Worm (Caenorhabditis elegans) whole organism, L1 larva: ENCODE measurements around the gene haf-7.

Experiments used
- C16A3.4 ChIP-seq: fragments of 150-350 bp; optimal IDR thresholded peaks from 2 replicates; lab custom pipeline; 2014; ENCODE audit warnings: missing biosample characterization, missing genetic modification characterization
- egl-27 ChIP-seq, 2 experiments: fragments of 150-350 bp in 1 of 2; sonication (generic microtip); optimal IDR thresholded peaks; 3 replicates each; lab custom pipeline; 2017 to 2018; ENCODE audit warnings: missing biosample characterization in 2 of 2, missing genetic modification characterization in 2 of 2, missing genetic modification reagents in 2 of 2
- hlh-4 ChIP-seq: sonication (generic microtip); optimal IDR thresholded peaks from 2 replicates; lab custom pipeline; 2016; ENCODE audit warnings: mild to moderate bottlenecking, missing genetic modification characterization, missing compliant biosample characterization
- hpl-2 ChIP-seq: fragments of 150-350 bp; optimal IDR thresholded peaks from 2 replicates; lab custom pipeline; 2014; ENCODE audit warnings: missing biosample characterization, missing genetic modification reagents, missing genetic modification characterization
- lin-14 ChIP-seq: fragments of 200-800 bp; sonication (Bioruptor generic); optimal IDR thresholded peaks from 2 replicates; lab custom pipeline; 2018; ENCODE audit warnings: mild to moderate bottlenecking, missing genetic modification characterization, moderate library complexity, missing compliant biosample characterization
- lin-35 ChIP-seq, 2 experiments: fragments of 150-350 bp; optimal IDR thresholded peaks; 2 replicates each; lab custom pipeline; 2014; ENCODE audit warnings: missing biosample characterization in 2 of 2, missing genetic modification characterization in 2 of 2, missing genetic modification reagents in 2 of 2
- lin-39 ChIP-seq: fragments of 150-350 bp; optimal IDR thresholded peaks from 2 replicates; lab custom pipeline; 2014; ENCODE audit warnings: missing biosample characterization, missing genetic modification reagents, missing genetic modification characterization
- nhr-11 ChIP-seq: fragments of 150-350 bp; optimal IDR thresholded peaks from 2 replicates; lab custom pipeline; 2014; ENCODE audit warnings: missing biosample characterization, missing genetic modification characterization
- pag-3 ChIP-seq: sonication (generic microtip); optimal IDR thresholded peaks from 2 replicates; lab custom pipeline; 2017; ENCODE audit warnings: missing genetic modification characterization, mild to moderate bottlenecking, missing compliant biosample characterization, antibody characterized with exemption, borderline replicate concordance; ENCODE audit not compliant: insufficient read depth
- unc-62 ChIP-seq: fragments of 150-350 bp; optimal IDR thresholded peaks from 2 replicates; lab custom pipeline; 2014; ENCODE audit warnings: missing biosample characterization, missing genetic modification reagents, missing genetic modification characterization

ce11 chrV:14746975-14747374 is 26.1 kb upstream of the haf-7 start:
- TF ChIP-seq lin-14 (GFP tag; lab: Kevin White, UChicago), result no peak
- TF ChIP-seq lin-39 (tag; lab: Kevin White, UChicago), result no peak
- TF ChIP-seq hlh-4, result no peak
- TF ChIP-seq C16A3.4 (tag; lab: Kevin White, UChicago), result no peak
- TF ChIP-seq pag-3 (tag; lab: Kevin White, UChicago), result no peak
- no peak for TF ChIP-seq egl-27 (tag; optimal IDR thresholded peaks at IDR 0.05; lab: Kevin White, UChicago)
- TF ChIP-seq nhr-11 (tag; lab: Kevin White, UChicago), result no peak
- TF ChIP-seq unc-62 (GFP tag; lab: Kevin White, UChicago), result no peak
- no peak for TF ChIP-seq hpl-2 (GFP tag; lab: Kevin White, UChicago)
- no peak for TF ChIP-seq lin-35 (GFP tag; optimal IDR thresholded peaks at IDR 0.05; lab: Kevin White, UChicago)
